Fruit fly (Drosophila melanogaster) whole organism, embryonic: ENCODE data around the gene CG43880.
A peak's percentile ranks its signal among the peaks of the same experiment; 100 is the strongest.

Source experiments
- Atf6 ChIP-seq: fragments of 200-800 bp; sonication (Bioruptor generic); IDR thresholded peaks from 2 replicates; pipeline ENCODE4 v1.3.6; 2022; ENCODE audit warnings: missing biosample characterization, missing genetic modification characterization
- CG10147 ChIP-seq: fragments of 200-800 bp; sonication (Bioruptor generic); optimal IDR thresholded peaks from 2 replicates; lab custom pipeline; 2019; ENCODE audit warnings: missing biosample characterization, mild to moderate bottlenecking, missing genetic modification characterization, moderate library complexity
- CG10267 ChIP-seq: fragments of 200-800 bp; sonication (Bioruptor generic); optimal IDR thresholded peaks from 2 replicates; lab custom pipeline; 2018; ENCODE audit warnings: missing biosample characterization, mild to moderate bottlenecking, missing genetic modification characterization, moderate library complexity
- CG10431 ChIP-seq: fragments of 200-800 bp; sonication (Bioruptor generic); optimal IDR thresholded peaks from 3 replicates; lab custom pipeline; 2018; ENCODE audit warnings: missing biosample characterization, mild to moderate bottlenecking, missing genetic modification characterization
- CG10565 ChIP-seq: fragments of 200-800 bp; sonication (Bioruptor generic); optimal IDR thresholded peaks from 3 replicates; lab custom pipeline; 2016; ENCODE audit warnings: missing biosample characterization, mild to moderate bottlenecking, missing genetic modification characterization
- CG11504 ChIP-seq: fragments of 200-800 bp; sonication (Bioruptor generic); optimal IDR thresholded peaks from 3 replicates; lab custom pipeline; 2019; ENCODE audit warnings: missing biosample characterization, mild to moderate bottlenecking, missing genetic modification characterization, moderate library complexity
- CG12659 ChIP-seq: fragments of 200-800 bp; sonication (Bioruptor generic); optimal IDR thresholded peaks from 3 replicates; lab custom pipeline; 2017; ENCODE audit warnings: mild to moderate bottlenecking, missing biosample characterization, missing genetic modification reagents, missing genetic modification characterization
- CG17385 ChIP-seq: fragments of 200-800 bp; sonication (Bioruptor generic); optimal IDR thresholded peaks from 3 replicates; lab custom pipeline; 2018; ENCODE audit warnings: missing biosample characterization, mild to moderate bottlenecking, missing genetic modification characterization
- CG32532 ChIP-seq: fragments of 200-800 bp; sonication (Bioruptor generic); IDR thresholded peaks from 2 replicates; pipeline ENCODE4 v1.3.6; 2022; ENCODE audit warnings: missing biosample characterization, missing genetic modification characterization
- CG4820 ChIP-seq: fragments of 200-800 bp; sonication (Bioruptor generic); optimal IDR thresholded peaks from 3 replicates; lab custom pipeline; 2016; ENCODE audit warnings: missing biosample characterization, missing genetic modification characterization
- CG6654 ChIP-seq: fragments of 200-800 bp; sonication (Bioruptor generic); optimal IDR thresholded peaks from 2 replicates; lab custom pipeline; 2017; ENCODE audit warnings: missing biosample characterization, mild to moderate bottlenecking, missing genetic modification characterization
- CG7745 ChIP-seq: fragments of 200-800 bp; sonication (Bioruptor generic); optimal IDR thresholded peaks from 2 replicates; lab custom pipeline; 2018; ENCODE audit warnings: missing biosample characterization, mild to moderate bottlenecking, missing genetic modification characterization, moderate library complexity
- CG7786 ChIP-seq: fragments of 200-800 bp; sonication (Bioruptor generic); optimal IDR thresholded peaks from 2 replicates; lab custom pipeline; 2016; ENCODE audit warnings: missing biosample characterization, missing genetic modification characterization
- CG7987 ChIP-seq: fragments of 200-800 bp; sonication (Bioruptor generic); optimal IDR thresholded peaks from 2 replicates; lab custom pipeline; 2018; ENCODE audit warnings: missing biosample characterization, mild to moderate bottlenecking, missing genetic modification characterization, moderate library complexity
- CG8359 ChIP-seq: fragments of 200-800 bp; sonication (Bioruptor generic); optimal IDR thresholded peaks from 2 replicates; lab custom pipeline; 2017; ENCODE audit warnings: missing biosample characterization, mild to moderate bottlenecking, missing genetic modification characterization, borderline replicate concordance
- CG8765 ChIP-seq: fragments of 200-800 bp; sonication (Bioruptor generic); IDR thresholded peaks from 2 replicates; pipeline ENCODE4 v1.3.6; 2022; ENCODE audit warnings: missing biosample characterization, missing genetic modification characterization
- CG8944 ChIP-seq: fragments of 200-800 bp; sonication (Bioruptor generic); optimal IDR thresholded peaks from 3 replicates; lab custom pipeline; 2016; ENCODE audit warnings: missing biosample characterization, missing genetic modification characterization
- CTCF ChIP-seq: fragments of 200-800 bp; sonication (Bioruptor generic); optimal IDR thresholded peaks from 2 replicates; lab custom pipeline; 2017; ENCODE audit warnings: missing biosample characterization, mild to moderate bottlenecking, missing genetic modification characterization, moderate library complexity
- Dip2 ChIP-seq: fragments of 200-800 bp; sonication (Bioruptor generic); IDR thresholded peaks from 2 replicates; pipeline ENCODE4 v1.3.6; 2022; ENCODE audit warnings: missing biosample characterization, missing genetic modification characterization
- Dip3 ChIP-seq: fragments of 200-800 bp; sonication (Bioruptor generic); optimal IDR thresholded peaks from 3 replicates; lab custom pipeline; 2016; ENCODE audit warnings: missing biosample characterization, missing genetic modification characterization
- E2f1 ChIP-seq: fragments of 200-800 bp; sonication (Bioruptor generic); IDR thresholded peaks from 2 replicates; pipeline ENCODE4 v1.3.6; 2022; ENCODE audit warnings: missing biosample characterization, missing genetic modification characterization
- HLHmδ ChIP-seq: fragments of 200-800 bp; sonication (Bioruptor generic); optimal IDR thresholded peaks from 2 replicates; lab custom pipeline; 2018; ENCODE audit warnings: missing biosample characterization, mild to moderate bottlenecking, missing genetic modification characterization, moderate library complexity
- Hand ChIP-seq: fragments of 200-800 bp; sonication (Bioruptor generic); optimal IDR thresholded peaks from 2 replicates; lab custom pipeline; 2017; ENCODE audit warnings: mild to moderate bottlenecking, missing biosample characterization, missing genetic modification reagents, missing genetic modification characterization
- Hmr ChIP-seq: fragments of 200-800 bp; sonication (Bioruptor generic); optimal IDR thresholded peaks from 3 replicates; lab custom pipeline; 2017; ENCODE audit warnings: mild to moderate bottlenecking, missing biosample characterization, missing genetic modification reagents, missing genetic modification characterization
- Lim3 ChIP-seq: fragments of 200-800 bp; sonication (Bioruptor generic); IDR thresholded peaks from 2 replicates; pipeline ENCODE4 v1.3.6; 2022; ENCODE audit warnings: missing biosample characterization, missing genetic modification characterization
- Mrtf ChIP-seq: fragments of 200-800 bp; sonication (Bioruptor generic); IDR thresholded peaks from 3 replicates; pipeline ENCODE4 v1.3.6; 2022; ENCODE audit warnings: missing biosample characterization, missing genetic modification characterization
- NC2β ChIP-seq: fragments of 200-800 bp; sonication (Bioruptor generic); optimal IDR thresholded peaks from 2 replicates; lab custom pipeline; 2016; ENCODE audit warnings: missing biosample characterization, missing genetic modification characterization
- Spps ChIP-seq: fragments of 200-800 bp; sonication (Bioruptor generic); optimal IDR thresholded peaks from 2 replicates; lab custom pipeline; 2018; ENCODE audit warnings: missing biosample characterization, mild to moderate bottlenecking, missing genetic modification characterization
- YL-1 ChIP-seq: fragments of 200-800 bp; sonication (Bioruptor generic); optimal IDR thresholded peaks from 3 replicates; lab custom pipeline; 2017; ENCODE audit warnings: missing biosample characterization, mild to moderate bottlenecking, missing genetic modification characterization
- amos ChIP-seq: fragments of 200-800 bp; sonication (Bioruptor generic); IDR thresholded peaks from 2 replicates; pipeline ENCODE4 v1.3.6; 2022; ENCODE audit warnings: missing biosample characterization, missing genetic modification characterization; ENCODE audit not compliant: partially characterized antibody
- ash1 ChIP-seq: fragments of 200-800 bp; sonication (Bioruptor generic); optimal IDR thresholded peaks from 2 replicates; lab custom pipeline; 2018; ENCODE audit warnings: missing biosample characterization, mild to moderate bottlenecking, missing genetic modification characterization
- caup ChIP-seq: fragments of 200-800 bp; sonication (Bioruptor generic); optimal IDR thresholded peaks from 3 replicates; lab custom pipeline; 2017; ENCODE audit warnings: missing biosample characterization, mild to moderate bottlenecking, missing genetic modification characterization, moderate library complexity; ENCODE audit not compliant: severe bottlenecking
- ci ChIP-seq: fragments of 200-800 bp; sonication (Bioruptor generic); IDR thresholded peaks from 3 replicates; pipeline ENCODE4 v1.3.6; 2022; ENCODE audit warnings: missing biosample characterization, missing genetic modification characterization
- corto ChIP-seq: fragments of 200-800 bp; sonication (Bioruptor generic); optimal IDR thresholded peaks from 2 replicates; lab custom pipeline; 2016; ENCODE audit warnings: missing biosample characterization, mild to moderate bottlenecking, missing genetic modification characterization, moderate library complexity
- danr ChIP-seq: fragments of 200-800 bp; sonication (Bioruptor generic); IDR thresholded peaks from 2 replicates; pipeline ENCODE4 v1.3.6; 2022; ENCODE audit warnings: missing biosample characterization, missing genetic modification characterization
- disco-r ChIP-seq: fragments of 200-800 bp; sonication (Bioruptor generic); optimal IDR thresholded peaks from 2 replicates; lab custom pipeline; 2016; ENCODE audit warnings: missing biosample characterization, missing genetic modification characterization
- gfzf ChIP-seq: fragments of 200-800 bp; sonication (Bioruptor generic); optimal IDR thresholded peaks from 2 replicates; lab custom pipeline; 2016; ENCODE audit warnings: missing biosample characterization, mild to moderate bottlenecking, missing genetic modification characterization, moderate library complexity
- hkb ChIP-seq, 2 experiments: fragments of 200-800 bp in 1 of 2; fragments of >200 bp in 1 of 2; sonication (Bioruptor generic) in 1 of 2; IDR thresholded peaks in 1 of 2; optimal IDR thresholded peaks in 1 of 2; 2 replicates each; pipeline versions ENCODE4 v1.3.6 to Lab custom; 2017 to 2022; ENCODE audit warnings: missing biosample characterization in 1 of 2, missing genetic modification characterization in 1 of 2
- insv ChIP-seq, 2 experiments: fragments of 200-800 bp; sonication (Bioruptor generic); optimal IDR thresholded peaks; 3 replicates each; lab custom pipeline; 2016 to 2018; ENCODE audit warnings: missing biosample characterization in 2 of 2, missing genetic modification characterization in 2 of 2
- lilli ChIP-seq: fragments of 200-800 bp; sonication (Bioruptor generic); optimal IDR thresholded peaks from 3 replicates; lab custom pipeline; 2016; ENCODE audit warnings: missing biosample characterization, missing genetic modification characterization
- lola ChIP-seq, 3 experiments: fragments of >200 bp in 2 of 3; fragments of 200-800 bp in 1 of 3; sonication (Bioruptor generic) in 1 of 3; optimal IDR thresholded peaks; 2 replicates each; lab custom pipeline; 2017 to 2019; ENCODE audit warnings: missing biosample characterization in 3 of 3, missing genetic modification characterization in 3 of 3, mild to moderate bottlenecking in 1 of 3, moderate library complexity in 1 of 3
- otp ChIP-seq: fragments of 200-800 bp; sonication (Bioruptor generic); IDR thresholded peaks from 3 replicates; pipeline ENCODE4, ENCODE4 v1.3.6; 2022; ENCODE audit warnings: missing biosample characterization, missing genetic modification characterization
- pnt ChIP-seq: fragments of 200-800 bp; sonication (Bioruptor generic); optimal IDR thresholded peaks from 3 replicates; lab custom pipeline; 2016; ENCODE audit warnings: missing biosample characterization, missing genetic modification characterization
- pum ChIP-seq: fragments of 200-800 bp; sonication (Bioruptor generic); optimal IDR thresholded peaks from 2 replicates; lab custom pipeline; 2016; ENCODE audit warnings: missing biosample characterization, missing genetic modification characterization
- repo ChIP-seq: fragments of 200-800 bp; sonication (Bioruptor generic); optimal IDR thresholded peaks from 2 replicates; lab custom pipeline; 2016; ENCODE audit warnings: missing biosample characterization, missing genetic modification characterization
- shn ChIP-seq: fragments of 200-800 bp; sonication (Bioruptor generic); optimal IDR thresholded peaks from 3 replicates; lab custom pipeline; 2016; ENCODE audit warnings: missing biosample characterization, missing genetic modification characterization
- sna ChIP-seq: fragments of 200-800 bp; sonication (Bioruptor generic); IDR thresholded peaks from 2 replicates; pipeline ENCODE4 v1.3.6; 2022; ENCODE audit warnings: missing biosample characterization, missing genetic modification characterization; ENCODE audit not compliant: partially characterized antibody
- tx ChIP-seq: fragments of 200-800 bp; sonication (Bioruptor generic); optimal IDR thresholded peaks from 2 replicates; lab custom pipeline; 2016; ENCODE audit warnings: missing biosample characterization, missing genetic modification characterization
- vfl ChIP-seq: fragments of 200-800 bp; sonication (Bioruptor generic); optimal IDR thresholded peaks from 2 replicates; lab custom pipeline; 2016; ENCODE audit warnings: missing biosample characterization, missing genetic modification characterization
- vvl ChIP-seq: fragments of 200-800 bp; sonication (Bioruptor generic); IDR thresholded peaks from 2 replicates; pipeline ENCODE4 v1.3.6; 2022; ENCODE audit warnings: missing biosample characterization, missing genetic modification characterization

Gene CG43880

dm6 chr3L:7993570-7994319, 47.6 kb upstream of the CG43880 start (continued):
- TF ChIP-seq CTCF (no peak), CG8944 (GFP tag; lab: Kevin White, UChicago) (no peak), ci (GFP tag; lab: Robert Waterston, UW) (no peak), amos (no peak), repo (GFP tag; lab: Kevin White, UChicago) (no peak), NC2β (GFP tag; lab: Kevin White, UChicago) (no peak), Dip2 (GFP tag; lab: Robert Waterston, UW) (no peak), CG7987 (GFP tag; lab: Kevin White, UChicago) (no peak), CG11504 (tag; lab: Kevin White, UChicago) (peak; percentile 51), gfzf (GFP tag; lab: Kevin White, UChicago) (no peak), hkb (optimal IDR thresholded peaks at IDR 0.05; lab: Kevin White, UChicago) (no peak), hkb (GFP tag; IDR thresholded peaks at IDR 0.05; lab: Robert Waterston, UW) (no peak), ash1 (GFP tag; lab: Kevin White, UChicago) (no peak), pnt (GFP tag; lab: Kevin White, UChicago) (no peak), Dip3 (GFP tag; lab: Kevin White, UChicago) (no peak), CG17385 (GFP tag; lab: Kevin White, UChicago) (peak; percentile 42), CG7745 (tag; lab: Kevin White, UChicago) (no peak), Atf6 (GFP tag; lab: Robert Waterston, UW) (no peak), YL-1 (no peak), Spps (tag; lab: Kevin White, UChicago) (no peak), CG32532 (no peak), CG8359 (GFP tag; lab: Kevin White, UChicago) (no peak), caup (no peak), sna (GFP tag; lab: Robert Waterston, UW) (no peak), Mrtf (GFP tag; lab: Robert Waterston, UW) (no peak), disco-r (GFP tag; lab: Kevin White, UChicago) (no peak), danr (no peak), E2f1 (GFP tag; lab: Robert Waterston, UW) (no peak), CG7786 (GFP tag; lab: Kevin White, UChicago) (no peak), HLHmδ (GFP tag; lab: Kevin White, UChicago) (no peak), Hmr (GFP tag; lab: Kevin White, UChicago) (no peak), Lim3 (GFP tag; lab: Robert Waterston, UW) (no peak), tx (GFP tag; lab: Kevin White, UChicago) (no peak), otp (no peak), pum (GFP tag; lab: Kevin White, UChicago) (no peak), CG6654 (no peak), CG4820 (no peak), CG10267 (peak; percentile 20), corto (GFP tag; lab: Kevin White, UChicago) (peak; percentile 13), shn (GFP tag; lab: Kevin White, UChicago) (no peak), CG10147 (no peak), insv (GFP tag; optimal IDR thresholded peaks at IDR 0.05; lab: Kevin White, UChicago) (no peak), CG10565 (GFP tag; lab: Kevin White, UChicago) (no peak), lola (GFP tag; optimal IDR thresholded peaks at IDR 0.05; lab: Kevin White, UChicago) (no peak), vfl (GFP tag; lab: Kevin White, UChicago) (no peak), lilli (GFP tag; lab: Kevin White, UChicago) (no peak), CG8765 (no peak), CG10431 (GFP tag; lab: Kevin White, UChicago) (no peak), CG12659 (GFP tag; lab: Kevin White, UChicago) (no peak), Hand (GFP tag; lab: Kevin White, UChicago) (no peak), vvl (peak; percentile 14; the same call in 1 of the 2 replicates)
